Fruit fly (Drosophila melanogaster) S2 (cell line): ENCODE data around the gene CG33966.

Source experiments
- CG8478 ChIP-seq: fragments of >200 bp; optimal IDR thresholded peaks from 2 replicates; lab custom pipeline; 2018
- CTCF ChIP-seq, 2 experiments: fragments of >200 bp; optimal IDR thresholded peaks; 2 replicates each; lab custom pipeline; 2018

dm6 chr3L:1251712-1252111, 17.8 kb downstream of the CG33966 start, which contains the start of the genes CG9130 and CG9133:
- TF ChIP-seq CTCF (optimal IDR thresholded peaks at IDR 0.05; lab: Kevin White, UChicago) (no peak), CG8478 (lab: Kevin White, UChicago) (no peak)
